Worm (Caenorhabditis elegans): Measurements from ENCODE around the gene dhps-1.

DNA sequence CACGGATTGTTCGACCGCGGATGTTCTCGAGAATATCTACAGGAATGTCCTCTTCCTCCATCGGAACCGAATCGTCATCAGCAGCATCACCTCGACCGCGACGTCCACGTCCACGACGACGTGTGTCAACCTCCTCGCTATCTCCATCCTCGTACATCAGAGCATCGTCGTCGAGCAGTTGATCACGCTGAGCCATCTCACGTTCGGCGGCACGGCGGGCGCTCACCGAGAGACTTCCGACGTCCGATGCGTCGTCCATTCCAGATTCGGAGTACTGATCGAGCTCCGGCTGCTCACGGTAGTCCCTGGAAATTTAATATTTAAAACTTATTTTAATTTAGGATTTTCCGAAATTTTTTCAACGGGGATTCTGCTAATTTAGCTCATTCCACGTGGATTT, 13.2 kb downstream of the dhps-1 start:
- TF ChIP-seq B0310.2 (tag; optimal IDR thresholded peaks at IDR 0.05): no peak
- no peak for TF ChIP-seq hmg-4 (GFP tag; optimal IDR thresholded peaks at IDR 0.05)
- no peak for TF ChIP-seq hnd-1 (tag; optimal IDR thresholded peaks at IDR 0.05)
- no peak for TF ChIP-seq ama-1 (optimal IDR thresholded peaks at IDR 0.05)
- no peak for TF ChIP-seq ceh-36 (tag; optimal IDR thresholded peaks at IDR 0.05)
- TF ChIP-seq scrt-1 (GFP tag; IDR thresholded peaks at IDR 0.05): no peak
- no peak for TF ChIP-seq ceh-13 (GFP tag; optimal IDR thresholded peaks at IDR 0.05)
- no peak for TF ChIP-seq ets-7 (tag; optimal IDR thresholded peaks at IDR 0.05)
- no peak for TF ChIP-seq tbx-11 (GFP tag; IDR thresholded peaks at IDR 0.05)

Measured in whole organism, early embryonic.